Worm (Caenorhabditis elegans) whole organism, L4 larva: Measurements from ENCODE around the gene K05D4.9.

ENCODE experiments used
- F26F4.8 ChIP-seq: fragments of 200-800 bp; sonication (Bioruptor generic); conservative IDR thresholded peaks from 2 replicates; pipeline ENCODE4 v1.3.6; 2022; ENCODE audit warnings: missing genetic modification characterization, missing compliant biosample characterization
- F37D6.2 ChIP-seq: sonication (generic microtip); optimal IDR thresholded peaks from 2 replicates; lab custom pipeline; 2016; ENCODE audit warnings: mild to moderate bottlenecking, missing genetic modification characterization, missing compliant biosample characterization
- F49E8.2 ChIP-seq: sonication (generic microtip); optimal IDR thresholded peaks from 2 replicates; lab custom pipeline; 2016; ENCODE audit warnings: missing compliant biosample characterization, mild to moderate bottlenecking, missing genetic modification characterization, borderline replicate concordance
- R02D3.7 ChIP-seq: fragments of 150-350 bp; sonication (generic microtip); optimal IDR thresholded peaks from 3 replicates; lab custom pipeline; 2014; ENCODE audit warnings: missing biosample characterization, missing genetic modification characterization
- T20F7.1 ChIP-seq: fragments of 200-800 bp; sonication (Bioruptor generic); optimal IDR thresholded peaks from 2 replicates; lab custom pipeline; 2018; ENCODE audit warnings: mild to moderate bottlenecking, missing genetic modification characterization, missing compliant biosample characterization
- Y48G9A.11 ChIP-seq: fragments of 200-800 bp; sonication (Bioruptor generic); IDR thresholded peaks from 2 replicates; pipeline ENCODE4 v1.3.6; 2022; ENCODE audit warnings: missing genetic modification reagents, missing genetic modification characterization, missing compliant biosample characterization
- aha-1 ChIP-seq: fragments of 150-350 bp; peaks from one replicate; lab custom pipeline; 2014; ENCODE audit warnings: missing biosample characterization, missing genetic modification characterization
- aly-2 ChIP-seq: sonication (generic microtip); optimal IDR thresholded peaks from 2 replicates; lab custom pipeline; 2018; ENCODE audit warnings: missing biosample characterization, missing genetic modification characterization
- arid-1 ChIP-seq: fragments of 200-800 bp; sonication (Bioruptor generic); conservative IDR thresholded peaks from 2 replicates; pipeline ENCODE4 v1.3.6; 2022; ENCODE audit warnings: missing genetic modification reagents, missing genetic modification characterization, missing compliant biosample characterization
- attf-4 ChIP-seq: sonication (generic microtip); optimal IDR thresholded peaks from 3 replicates; lab custom pipeline; 2017; ENCODE audit warnings: missing biosample characterization, missing genetic modification characterization
- ceh-28 ChIP-seq: fragments of 150-350 bp; optimal IDR thresholded peaks from 2 replicates; lab custom pipeline; 2014; ENCODE audit warnings: missing biosample characterization, missing genetic modification reagents, missing genetic modification characterization
- ceh-82 ChIP-seq: sonication (generic microtip); optimal IDR thresholded peaks from 2 replicates; lab custom pipeline; 2017; ENCODE audit warnings: missing biosample characterization, missing genetic modification characterization
- ces-1 ChIP-seq: fragments of 150-350 bp; sonication (generic microtip); optimal IDR thresholded peaks from 4 replicates; lab custom pipeline; 2014; ENCODE audit warnings: missing biosample characterization, missing genetic modification reagents, missing genetic modification characterization
- cey-2 ChIP-seq: sonication (generic microtip); optimal IDR thresholded peaks from 3 replicates; lab custom pipeline; 2017; ENCODE audit warnings: missing genetic modification characterization, mild to moderate bottlenecking, missing compliant biosample characterization, antibody characterized with exemption, borderline replicate concordance; ENCODE audit not compliant: insufficient read depth
- ctbp-1 ChIP-seq: fragments of 200-800 bp; sonication (Bioruptor generic); IDR thresholded peaks from 2 replicates; pipeline ENCODE4 v1.3.6; 2022; ENCODE audit warnings: missing genetic modification reagents, missing genetic modification characterization, missing compliant biosample characterization
- dmd-6 ChIP-seq: fragments of 200-800 bp; sonication (Bioruptor generic); IDR thresholded peaks from 2 replicates; pipeline ENCODE4 v1.3.6; 2022; ENCODE audit warnings: missing genetic modification reagents, missing genetic modification characterization, missing compliant biosample characterization
- dve-1 ChIP-seq: sonication (generic microtip); optimal IDR thresholded peaks from 2 replicates; lab custom pipeline; 2017; ENCODE audit warnings: antibody characterized with exemption, mild to moderate bottlenecking, missing genetic modification characterization, missing compliant biosample characterization; ENCODE audit not compliant: insufficient read depth
- fos-1 ChIP-seq: fragments of 150-350 bp; optimal IDR thresholded peaks from 2 replicates; lab custom pipeline; 2014; ENCODE audit warnings: missing biosample characterization, missing genetic modification characterization
- hlh-30 ChIP-seq: sonication (generic microtip); optimal IDR thresholded peaks from 2 replicates; lab custom pipeline; 2017; ENCODE audit warnings: antibody characterized with exemption, mild to moderate bottlenecking, missing genetic modification characterization, missing compliant biosample characterization; ENCODE audit not compliant: insufficient read depth
- lin-39 ChIP-seq: fragments of 150-350 bp; optimal IDR thresholded peaks from 2 replicates; lab custom pipeline; 2014; ENCODE audit warnings: missing biosample characterization, missing genetic modification reagents, missing genetic modification characterization
- lsy-2 ChIP-seq, 2 experiments: fragments of 150-350 bp in 1 of 2; sonication (generic microtip) in 1 of 2; optimal IDR thresholded peaks; 2 replicates each; lab custom pipeline; 2014 to 2017; ENCODE audit warnings: missing biosample characterization in 2 of 2, missing genetic modification characterization in 2 of 2
- mdl-1 ChIP-seq, 2 experiments: fragments of 150-350 bp in 1 of 2; sonication (generic microtip) in 1 of 2; optimal IDR thresholded peaks; 2 replicates each; lab custom pipeline; 2014 to 2017; ENCODE audit warnings: missing biosample characterization in 2 of 2, missing genetic modification characterization in 2 of 2
- mep-1 ChIP-seq: fragments of 150-350 bp; sonication (generic microtip); optimal IDR thresholded peaks from 3 replicates; lab custom pipeline; 2014; ENCODE audit warnings: missing biosample characterization, missing genetic modification characterization
- mes-2 ChIP-seq: sonication (generic microtip); optimal IDR thresholded peaks from 2 replicates; lab custom pipeline; 2016; ENCODE audit warnings: missing genotype, mild to moderate bottlenecking, missing genetic modification characterization, missing compliant biosample characterization; ENCODE audit not compliant: poor library complexity, severe bottlenecking
- nhr-237 ChIP-seq: sonication (generic microtip); optimal IDR thresholded peaks from 2 replicates; lab custom pipeline; 2017; ENCODE audit warnings: missing biosample characterization, missing genetic modification characterization
- nhr-28 ChIP-seq: fragments of 150-350 bp; optimal IDR thresholded peaks from 2 replicates; lab custom pipeline; 2014; ENCODE audit warnings: missing biosample characterization, missing genetic modification characterization
- nhr-41 ChIP-seq: fragments of 200-800 bp; sonication (Bioruptor generic); IDR thresholded peaks from 2 replicates; pipeline ENCODE4 v1.3.6; 2022; ENCODE audit warnings: missing genetic modification reagents, missing genetic modification characterization, missing compliant biosample characterization
- nhr-6 ChIP-seq: fragments of 150-350 bp; optimal IDR thresholded peaks from 2 replicates; lab custom pipeline; 2014; ENCODE audit warnings: missing biosample characterization, missing genetic modification characterization
- pha-4 ChIP-seq, 2 experiments: fragments of 150-350 bp in 1 of 2; fragments of 200-800 bp in 1 of 2; sonication (Bioruptor generic) in 1 of 2; IDR thresholded peaks in 1 of 2; optimal IDR thresholded peaks in 1 of 2; 2 replicates each; pipeline versions ENCODE4 v1.3.6 to Lab custom; 2014 to 2022; ENCODE audit warnings: missing genetic modification characterization in 2 of 2, missing genetic modification reagents in 2 of 2, missing biosample characterization in 1 of 2, missing compliant biosample characterization in 1 of 2
- pqm-1 ChIP-seq: sonication (generic microtip); optimal IDR thresholded peaks from 2 replicates; lab custom pipeline; 2017; ENCODE audit warnings: missing biosample characterization, missing genetic modification characterization
- snpc-4 ChIP-seq: fragments of 150-350 bp; optimal IDR thresholded peaks from 2 replicates; lab custom pipeline; 2014; ENCODE audit warnings: missing biosample characterization, missing genetic modification characterization
- tra-1 ChIP-seq: fragments of 200-800 bp; sonication (Bioruptor generic); IDR thresholded peaks from 2 replicates; pipeline ENCODE4 v1.3.6; 2022; ENCODE audit warnings: missing genetic modification reagents, missing genetic modification characterization, missing compliant biosample characterization
- unc-62 ChIP-seq, 3 experiments: fragments of 150-350 bp in 1 of 3; sonication (generic microtip); optimal IDR thresholded peaks in 2 of 3; peaks in 1 of 3; 1 replicate in 1 of 3; 2 replicates in 2 of 3; lab custom pipeline; 2014 to 2017; ENCODE audit warnings: missing biosample characterization in 3 of 3, missing genetic modification characterization in 3 of 3, missing genetic modification reagents in 3 of 3, missing genotype in 1 of 3
- zfp-3 ChIP-seq: fragments of 200-800 bp; sonication (Bioruptor generic); conservative IDR thresholded peaks from 2 replicates; pipeline ENCODE4 v1.3.6; 2022; ENCODE audit warnings: missing genetic modification reagents, missing genetic modification characterization, missing compliant biosample characterization
- zip-2 ChIP-seq: fragments of 150-350 bp; optimal IDR thresholded peaks from 2 replicates; lab custom pipeline; 2014; ENCODE audit warnings: missing biosample characterization, missing genetic modification characterization

K05D4.9 gene

DNA sequence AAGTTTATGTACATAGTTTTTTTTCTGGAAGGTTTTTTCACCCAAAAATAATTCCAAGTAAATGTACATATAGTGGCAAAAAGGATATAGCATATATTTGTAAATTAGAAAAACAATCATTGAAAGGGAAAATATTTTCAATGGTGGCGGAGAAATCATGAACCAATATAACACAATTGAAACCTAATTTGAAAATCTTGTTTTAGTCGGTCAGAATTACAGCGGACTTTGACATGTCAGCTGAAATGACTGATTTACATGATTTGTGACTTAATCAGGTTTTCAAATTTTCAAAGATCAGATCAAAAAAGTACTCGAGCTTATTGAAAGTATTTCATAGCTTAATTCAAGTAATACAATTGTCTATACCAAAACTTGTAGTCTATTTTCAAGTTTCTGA is at the start of gene K05D4.9:
Gene K05D4.9 (minus strand): TSS at position 101 of the 400 bp plus-strand sequence.
- no peak for TF ChIP-seq arid-1 (GFP tag; lab: Robert Waterston, UW)
- no peak for TF ChIP-seq attf-4 (tag; lab: Kevin White, UChicago)
- no peak for TF ChIP-seq fos-1 (tag; lab: Kevin White, UChicago)
- TF ChIP-seq T20F7.1 (GFP tag; lab: Kevin White, UChicago): no peak
- peak in 1 of 2 experiments; percentile 41 for TF ChIP-seq unc-62 (GFP tag; optimal IDR thresholded peaks at IDR 0.05 in 1 of 2; lab: Kevin White, UChicago)
- TF ChIP-seq unc-62 (tag; optimal IDR thresholded peaks at IDR 0.05; lab: Kevin White, UChicago): no peak

- TF ChIP-seq unc-62 (GFP tag; optimal IDR thresholded peaks at IDR 0.05 in 1 of 2; lab: Kevin White, UChicago) (peak in 1 of 2 experiments; percentile 93), unc-62 (tag; optimal IDR thresholded peaks at IDR 0.05; lab: Kevin White, UChicago) (no peak), aha-1 (tag; lab: Kevin White, UChicago) (no peak), mep-1 (tag; lab: Kevin White, UChicago) (no peak)
Observed at ce11 chrV:16220020-16220419, 48.4 kb upstream of the K05D4.9 start.

ce11 chrV:16218972-16219757 is 47.5 kb upstream of the K05D4.9 start, which contains the start of gene glc-1:
Gene glc-1, plus strand, starts transcription at chrV:16219634.
- TF ChIP-seq zfp-3 (GFP tag; lab: Robert Waterston, UW) (no peak), lin-39 (tag; lab: Kevin White, UChicago) (no peak), pqm-1 (tag; lab: Kevin White, UChicago) (peak; percentile 56), dmd-6 (GFP tag; lab: Robert Waterston, UW) (peak; percentile 43; the same call in 1 of the 2 replicates), F37D6.2 (tag; lab: Kevin White, UChicago) (no peak), nhr-28 (tag; lab: Kevin White, UChicago) (peak; percentile 30)

- TF ChIP-seq aha-1 (tag; lab: Kevin White, UChicago): peak; percentile 87
- no peak for TF ChIP-seq F37D6.2 (tag; lab: Kevin White, UChicago)
- peak in 1 of 2 experiments; percentile 67 for TF ChIP-seq unc-62 (GFP tag; optimal IDR thresholded peaks at IDR 0.05 in 1 of 2; lab: Kevin White, UChicago)
- TF ChIP-seq unc-62 (tag; optimal IDR thresholded peaks at IDR 0.05; lab: Kevin White, UChicago): no peak
Observed at ce11 chrV:16218522-16218921, 46.9 kb upstream of the K05D4.9 start, which contains the start of gene F11A5.15. Gene F11A5.15, minus strand, starts transcription at chrV:16218622.

DNA sequence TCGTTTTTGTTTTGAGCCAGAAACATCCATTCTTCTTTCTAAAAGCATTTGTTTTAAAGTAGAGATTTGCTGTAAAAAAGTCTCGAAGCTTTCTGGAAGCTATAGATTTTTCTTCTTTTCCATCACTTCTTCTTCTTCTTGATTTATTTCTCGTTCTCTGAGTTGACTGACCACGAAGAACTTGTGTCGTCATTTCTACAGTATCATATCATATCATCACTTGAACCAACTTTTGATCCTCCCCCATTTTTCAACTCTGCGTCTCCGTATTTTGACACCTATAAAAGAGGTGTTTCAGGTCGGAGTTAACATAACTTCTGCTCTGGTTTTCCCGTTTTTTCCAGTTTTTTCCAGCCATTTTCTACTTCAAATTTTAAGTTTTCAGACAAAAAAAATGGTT is 42.9 kb upstream of the K05D4.9 start, which contains the start of gene F11A5.9:
Gene F11A5.9 (plus strand): TSS at position 386 of the 400 bp plus-strand sequence.
- TF ChIP-seq dve-1 (tag; lab: Kevin White, UChicago) (no peak), ctbp-1 (GFP tag; lab: Robert Waterston, UW) (no peak), zip-2 (no peak), ces-1 (no peak), nhr-237 (no peak), unc-62 (GFP tag; optimal IDR thresholded peaks at IDR 0.05 in 1 of 2; lab: Kevin White, UChicago) (peak in 1 of 2 experiments; percentile 69), unc-62 (tag; optimal IDR thresholded peaks at IDR 0.05; lab: Kevin White, UChicago) (no peak), nhr-28 (tag; lab: Kevin White, UChicago) (peak; percentile 24), mdl-1 (tag; optimal IDR thresholded peaks at IDR 0.05; lab: Kevin White, UChicago) (peak in 1 of 2 experiments; percentile 5), snpc-4 (tag; lab: Kevin White, UChicago) (no peak)

DNA sequence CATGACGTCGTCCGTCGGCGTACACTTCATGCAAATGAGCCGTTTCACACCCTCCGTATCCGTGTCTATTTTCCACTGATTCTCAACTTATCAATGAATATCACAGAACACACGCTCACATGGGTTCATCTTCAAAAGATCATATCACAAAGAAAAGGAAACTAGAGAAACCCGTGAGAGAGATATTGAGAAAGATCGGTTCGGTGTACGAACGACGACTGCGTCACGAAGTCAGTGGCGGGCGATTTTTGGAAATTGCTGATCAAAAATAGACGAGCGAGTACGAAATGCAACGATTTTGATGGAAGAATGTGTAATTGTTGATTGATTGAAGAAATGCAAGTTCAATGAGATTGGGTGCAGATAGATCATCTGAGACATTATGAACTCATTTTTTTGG is 41.7 kb upstream of the K05D4.9 start:
- 0 out of 2 replicates have a peak, but pooled peaks have one; percentile 29 for TF ChIP-seq tra-1 (GFP tag; lab: Robert Waterston, UW)
- peak in 1 of 2 experiments; percentile 82 for TF ChIP-seq unc-62 (GFP tag; optimal IDR thresholded peaks at IDR 0.05 in 1 of 2; lab: Kevin White, UChicago)
- TF ChIP-seq unc-62 (tag; optimal IDR thresholded peaks at IDR 0.05; lab: Kevin White, UChicago): no peak
- no peak for TF ChIP-seq F49E8.2 (tag; lab: Kevin White, UChicago)
- peak; percentile 41 for TF ChIP-seq hlh-30 (tag; lab: Kevin White, UChicago)
- peak; percentile 90 for TF ChIP-seq dmd-6 (GFP tag; lab: Robert Waterston, UW)
- TF ChIP-seq nhr-237: no peak
- TF ChIP-seq aha-1 (tag; lab: Kevin White, UChicago): no peak
- TF ChIP-seq pha-4 (GFP tag; IDR thresholded peaks at IDR 0.05; lab: Robert Waterston, UW): no peak
- no peak for TF ChIP-seq pha-4 (tag; optimal IDR thresholded peaks at IDR 0.05; lab: Kevin White, UChicago)
- TF ChIP-seq ceh-28 (tag; lab: Kevin White, UChicago): no peak
- TF ChIP-seq nhr-6 (tag; lab: Kevin White, UChicago): no peak
- TF ChIP-seq lsy-2 (tag; optimal IDR thresholded peaks at IDR 0.05; lab: Kevin White, UChicago): no peak
- no peak for TF ChIP-seq aly-2
- TF ChIP-seq mes-2 (tag; lab: Kevin White, UChicago): no peak
- no peak for TF ChIP-seq R02D3.7
- TF ChIP-seq nhr-28 (tag; lab: Kevin White, UChicago): peak; percentile 70
- no peak for TF ChIP-seq ceh-82 (tag; lab: Kevin White, UChicago)
- TF ChIP-seq Y48G9A.11 (GFP tag; lab: Robert Waterston, UW): no peak
- TF ChIP-seq nhr-41: no peak
- no peak for TF ChIP-seq cey-2 (tag; lab: Kevin White, UChicago)
- TF ChIP-seq mdl-1 (tag; optimal IDR thresholded peaks at IDR 0.05; lab: Kevin White, UChicago): peak in 1 of 2 experiments; percentile 63
- no peak for TF ChIP-seq F26F4.8 (GFP tag; lab: Robert Waterston, UW)
